Worm (Caenorhabditis elegans) whole organism, L1 larva: ENCODE results near the gene smg-6.

Experiments used
- C04F5.9 ChIP-seq: sonication (generic microtip); optimal IDR thresholded peaks from 2 replicates; lab custom pipeline; 2016; ENCODE audit warnings: missing genetic modification characterization, missing compliant biosample characterization
- C16A3.4 ChIP-seq: fragments of 150-350 bp; optimal IDR thresholded peaks from 2 replicates; lab custom pipeline; 2014; ENCODE audit warnings: missing biosample characterization, missing genetic modification characterization
- C34B4.2 ChIP-seq: sonication (generic microtip); optimal IDR thresholded peaks from 2 replicates; lab custom pipeline; 2017; ENCODE audit warnings: mild to moderate bottlenecking, missing genetic modification characterization, missing compliant biosample characterization
- F16B12.6 ChIP-seq: fragments of 150-350 bp; optimal IDR thresholded peaks from 2 replicates; lab custom pipeline; 2014; ENCODE audit warnings: missing biosample characterization, missing genetic modification characterization
- Y116A8C.19 ChIP-seq: sonication (generic microtip); optimal IDR thresholded peaks from 2 replicates; lab custom pipeline; 2016; ENCODE audit warnings: missing compliant biosample characterization, missing genetic modification characterization, borderline replicate concordance
- aly-2 ChIP-seq: fragments of 150-350 bp; optimal IDR thresholded peaks from 2 replicates; lab custom pipeline; 2014; ENCODE audit warnings: missing biosample characterization, missing genetic modification characterization
- ama-1 ChIP-seq: fragments of 150-350 bp; optimal IDR thresholded peaks from 2 replicates; lab custom pipeline; 2014
- blmp-1 ChIP-seq: fragments of 150-350 bp; optimal IDR thresholded peaks from 2 replicates; lab custom pipeline; 2014; ENCODE audit warnings: missing biosample characterization, missing genetic modification characterization
- ceh-63 ChIP-seq: fragments of 200-800 bp; sonication (Bioruptor generic); optimal IDR thresholded peaks from 2 replicates; lab custom pipeline; 2018; ENCODE audit warnings: mild to moderate bottlenecking, missing genetic modification characterization, missing compliant biosample characterization
- ceh-82 ChIP-seq, 3 experiments: fragments of 150-350 bp in 1 of 3; sonication (generic microtip) in 2 of 3; optimal IDR thresholded peaks; 2 replicates each; lab custom pipeline; 2014 to 2017; ENCODE audit warnings: missing biosample characterization in 3 of 3, missing genetic modification characterization in 3 of 3
- ces-1 ChIP-seq: fragments of 150-350 bp; optimal IDR thresholded peaks from 2 replicates; lab custom pipeline; 2014; ENCODE audit warnings: missing biosample characterization, missing genetic modification reagents, missing genetic modification characterization
- dpl-1 ChIP-seq, 3 experiments: fragments of 150-350 bp in 2 of 3; sonication (generic microtip) in 1 of 3; optimal IDR thresholded peaks; 2 replicates each; lab custom pipeline; 2014 to 2017; ENCODE audit warnings: missing biosample characterization in 3 of 3, missing genetic modification characterization in 3 of 3, missing genetic modification reagents in 3 of 3
- dsc-1 ChIP-seq: sonication (generic microtip); optimal IDR thresholded peaks from 2 replicates; lab custom pipeline; 2016; ENCODE audit warnings: mild to moderate bottlenecking, missing genetic modification characterization, missing compliant biosample characterization
- egl-13 ChIP-seq: sonication (generic microtip); optimal IDR thresholded peaks from 2 replicates; lab custom pipeline; 2016; ENCODE audit warnings: missing genotype, missing genetic modification reagents, missing genetic modification characterization, missing compliant biosample characterization
- egl-27 ChIP-seq, 2 experiments: fragments of 150-350 bp in 1 of 2; sonication (generic microtip); optimal IDR thresholded peaks; 3 replicates each; lab custom pipeline; 2017 to 2018; ENCODE audit warnings: missing biosample characterization in 2 of 2, missing genetic modification characterization in 2 of 2, missing genetic modification reagents in 2 of 2
- elt-2 ChIP-seq: sonication (generic microtip); optimal IDR thresholded peaks from 2 replicates; lab custom pipeline; 2016; ENCODE audit warnings: missing genetic modification characterization, mild to moderate bottlenecking, inconsistent platforms, missing compliant biosample characterization, missing genetic modification reagents
- elt-3 ChIP-seq, 6 experiments: fragments of 150-350 bp in 1 of 6; sonication (generic microtip); optimal IDR thresholded peaks; 2 replicates each; lab custom pipeline; 2017 to 2018; ENCODE audit warnings: missing biosample characterization in 6 of 6, missing genetic modification characterization in 6 of 6, inconsistent platforms in 1 of 6
- ets-5 ChIP-seq: fragments of 200-800 bp; sonication (Bioruptor generic); IDR thresholded peaks from 2 replicates; pipeline ENCODE4 v1.3.6; 2022; ENCODE audit warnings: missing genetic modification characterization, missing compliant biosample characterization
- fkh-10 ChIP-seq: sonication (generic microtip); optimal IDR thresholded peaks from 2 replicates; lab custom pipeline; 2017; ENCODE audit warnings: missing biosample characterization, missing genetic modification reagents, missing genetic modification characterization
- fkh-8 ChIP-seq: sonication (generic microtip); optimal IDR thresholded peaks from 2 replicates; lab custom pipeline; 2016; ENCODE audit warnings: mild to moderate bottlenecking, missing genetic modification characterization, missing compliant biosample characterization
- fos-1 ChIP-seq: fragments of 150-350 bp; optimal IDR thresholded peaks from 2 replicates; lab custom pipeline; 2014; ENCODE audit warnings: missing biosample characterization, missing genetic modification characterization
- hpl-2 ChIP-seq: fragments of 150-350 bp; optimal IDR thresholded peaks from 2 replicates; lab custom pipeline; 2014; ENCODE audit warnings: missing biosample characterization, missing genetic modification reagents, missing genetic modification characterization
- irx-1 ChIP-seq: sonication (generic microtip); optimal IDR thresholded peaks from 2 replicates; lab custom pipeline; 2016; ENCODE audit warnings: missing genetic modification characterization, missing compliant biosample characterization
- isw-1 ChIP-seq: fragments of 200-800 bp; sonication (Bioruptor generic); IDR thresholded peaks from 2 replicates; pipeline ENCODE4 v1.3.6; 2022; ENCODE audit warnings: missing genetic modification characterization, missing compliant biosample characterization
- lin-13 ChIP-seq: fragments of 150-350 bp; optimal IDR thresholded peaks from 2 replicates; lab custom pipeline; 2014; ENCODE audit warnings: missing biosample characterization, missing genetic modification reagents, missing genetic modification characterization
- lin-14 ChIP-seq: fragments of 200-800 bp; sonication (Bioruptor generic); optimal IDR thresholded peaks from 2 replicates; lab custom pipeline; 2018; ENCODE audit warnings: mild to moderate bottlenecking, missing genetic modification characterization, moderate library complexity, missing compliant biosample characterization
- lin-39 ChIP-seq: fragments of 150-350 bp; optimal IDR thresholded peaks from 2 replicates; lab custom pipeline; 2014; ENCODE audit warnings: missing biosample characterization, missing genetic modification reagents, missing genetic modification characterization
- lsy-2 ChIP-seq, 2 experiments: fragments of 150-350 bp; optimal IDR thresholded peaks; 2 replicates each; lab custom pipeline; 2014; ENCODE audit warnings: missing biosample characterization in 2 of 2, missing genetic modification characterization in 2 of 2
- mab-9 ChIP-seq: fragments of 200-800 bp; sonication (Bioruptor generic); IDR thresholded peaks from 2 replicates; pipeline ENCODE4 v1.3.6; 2022; ENCODE audit warnings: missing genetic modification reagents, missing genetic modification characterization, missing compliant biosample characterization
- mef-2 ChIP-seq: fragments of 150-350 bp; optimal IDR thresholded peaks from 2 replicates; lab custom pipeline; 2014; ENCODE audit warnings: missing biosample characterization, missing genetic modification characterization
- mep-1 ChIP-seq: fragments of 150-350 bp; optimal IDR thresholded peaks from 2 replicates; lab custom pipeline; 2014; ENCODE audit warnings: missing biosample characterization, missing genetic modification characterization
- nhr-12 ChIP-seq: sonication (generic microtip); optimal IDR thresholded peaks from 2 replicates; lab custom pipeline; 2017; ENCODE audit warnings: missing biosample characterization, missing genetic modification characterization
- nhr-19 ChIP-seq: fragments of 200-800 bp; sonication (Bioruptor generic); conservative IDR thresholded peaks from 2 replicates; pipeline ENCODE4 v1.3.6; 2022; ENCODE audit warnings: missing genetic modification characterization, missing compliant biosample characterization
- nhr-20 ChIP-seq: sonication (generic microtip); optimal IDR thresholded peaks from 2 replicates; lab custom pipeline; 2016; ENCODE audit warnings: mild to moderate bottlenecking, missing genetic modification characterization, missing compliant biosample characterization
- nhr-28 ChIP-seq: fragments of 150-350 bp; optimal IDR thresholded peaks from 2 replicates; lab custom pipeline; 2014; ENCODE audit warnings: missing biosample characterization, missing genetic modification characterization
- nhr-71 ChIP-seq: sonication (generic microtip); optimal IDR thresholded peaks from 2 replicates; lab custom pipeline; 2016; ENCODE audit warnings: mild to moderate bottlenecking, missing genetic modification characterization, moderate library complexity, missing compliant biosample characterization
- nhr-76 ChIP-seq: sonication (generic microtip); optimal IDR thresholded peaks from 2 replicates; lab custom pipeline; 2017; ENCODE audit warnings: missing biosample characterization, missing genetic modification characterization
- nhr-85 ChIP-seq: sonication (generic microtip); peaks from one replicate; lab custom pipeline; 2016; ENCODE audit warnings: missing genetic modification characterization, inconsistent platforms, missing compliant biosample characterization
- nhr-90 ChIP-seq: sonication (generic microtip); optimal IDR thresholded peaks from 2 replicates; lab custom pipeline; 2016; ENCODE audit warnings: mild to moderate bottlenecking, missing genetic modification characterization, missing compliant biosample characterization; ENCODE audit not compliant: poor library complexity
- pax-3 ChIP-seq: fragments of 200-800 bp; sonication (Bioruptor generic); optimal IDR thresholded peaks from 2 replicates; lab custom pipeline; 2018; ENCODE audit warnings: mild to moderate bottlenecking, missing genetic modification characterization, moderate library complexity, missing compliant biosample characterization
- pqm-1 ChIP-seq: sonication (generic microtip); optimal IDR thresholded peaks from 3 replicates; lab custom pipeline; 2017; ENCODE audit warnings: missing biosample characterization, missing genetic modification characterization
- rnt-1 ChIP-seq: sonication (generic microtip); optimal IDR thresholded peaks from 2 replicates; lab custom pipeline; 2016; ENCODE audit warnings: mild to moderate bottlenecking, missing genetic modification characterization, moderate library complexity, missing compliant biosample characterization
- snu-23 ChIP-seq: sonication (generic microtip); optimal IDR thresholded peaks from 2 replicates; lab custom pipeline; 2016; ENCODE audit warnings: missing genetic modification characterization, missing compliant biosample characterization
- sptf-1 ChIP-seq: fragments of 150-350 bp; optimal IDR thresholded peaks from 2 replicates; lab custom pipeline; 2014; ENCODE audit warnings: missing biosample characterization, missing genetic modification characterization
- sup-37 ChIP-seq: fragments of 200-800 bp; sonication (Bioruptor generic); optimal IDR thresholded peaks from 2 replicates; lab custom pipeline; 2018; ENCODE audit warnings: mild to moderate bottlenecking, missing genetic modification characterization, missing compliant biosample characterization
- tlp-1 ChIP-seq: fragments of 150-350 bp; optimal IDR thresholded peaks from 2 replicates; lab custom pipeline; 2014; ENCODE audit warnings: missing biosample characterization, missing genetic modification characterization
- unc-130 ChIP-seq: fragments of 150-350 bp; optimal IDR thresholded peaks from 2 replicates; lab custom pipeline; 2017; ENCODE audit warnings: missing biosample characterization, missing genetic modification characterization, inconsistent platforms
- unc-30 ChIP-seq: sonication (generic microtip); optimal IDR thresholded peaks from 2 replicates; lab custom pipeline; 2017; ENCODE audit warnings: missing biosample characterization, missing genetic modification characterization
- unc-62 ChIP-seq: fragments of 150-350 bp; optimal IDR thresholded peaks from 2 replicates; lab custom pipeline; 2014; ENCODE audit warnings: missing biosample characterization, missing genetic modification reagents, missing genetic modification characterization
- unc-98 ChIP-seq: fragments of 200-800 bp; sonication (Bioruptor generic); IDR thresholded peaks from 2 replicates; pipeline ENCODE4 v1.3.6; 2022; ENCODE audit warnings: missing genetic modification characterization, missing compliant biosample characterization
- xbp-1 ChIP-seq: sonication (generic microtip); optimal IDR thresholded peaks from 2 replicates; lab custom pipeline; 2016; ENCODE audit warnings: missing genetic modification characterization, missing compliant biosample characterization
- zag-1 ChIP-seq: fragments of 150-350 bp; optimal IDR thresholded peaks from 2 replicates; lab custom pipeline; 2014; ENCODE audit warnings: missing biosample characterization, missing genetic modification characterization
- zip-4 ChIP-seq: fragments of 200-800 bp; sonication (Bioruptor generic); optimal IDR thresholded peaks from 2 replicates; lab custom pipeline; 2018; ENCODE audit warnings: mild to moderate bottlenecking, missing genetic modification characterization, moderate library complexity, missing compliant biosample characterization
- ztf-4 ChIP-seq: fragments of 150-350 bp; optimal IDR thresholded peaks from 2 replicates; lab custom pipeline; 2014; ENCODE audit warnings: missing biosample characterization, missing genetic modification characterization

Gene smg-6

DNA sequence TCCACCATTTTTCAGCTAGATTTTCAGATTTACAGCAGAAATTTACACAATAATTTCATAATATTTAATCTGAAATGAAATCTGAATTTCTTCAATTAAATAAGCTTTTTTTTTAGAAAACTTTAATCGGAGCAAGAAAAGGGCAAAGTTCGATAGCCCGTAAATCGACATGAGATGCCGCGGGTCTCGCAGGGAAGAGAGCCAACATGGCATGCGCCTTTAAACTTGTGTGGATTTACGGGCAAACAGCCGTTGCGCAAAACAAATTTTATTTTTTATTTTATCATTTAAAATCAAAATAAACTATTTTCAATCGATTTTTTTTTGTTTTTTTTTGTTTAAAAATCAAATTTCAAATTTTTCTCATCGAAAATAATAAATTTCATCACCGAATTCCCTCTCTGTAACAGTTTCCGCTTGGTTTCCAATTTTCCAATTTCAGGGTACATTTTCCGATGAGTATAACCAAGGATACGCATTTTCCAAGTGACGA, 55.0 kb downstream of the smg-6 start, which contains the start of the genes Y54F10AM.15, rbc-2 and ndua-8 (continued):
- TF ChIP-seq pax-3 (peak; percentile 84), xbp-1 (tag; lab: Kevin White, UChicago) (peak; percentile 93), C34B4.2 (tag; lab: Kevin White, UChicago) (no peak), fos-1 (peak; percentile 78), isw-1 (peak; percentile 97), nhr-20 (tag; lab: Kevin White, UChicago) (peak; percentile 90), nhr-90 (peak; percentile 91), nhr-19 (peak; percentile 94), C04F5.9 (tag; lab: Kevin White, UChicago) (peak; percentile 88), unc-62 (no peak), egl-27 (tag; optimal IDR thresholded peaks at IDR 0.05; lab: Kevin White, UChicago) (peak in 1 of 2 experiments; percentile 74), fkh-8 (tag; lab: Kevin White, UChicago) (peak; percentile 96), ces-1 (GFP tag; lab: Kevin White, UChicago) (no peak), ztf-4 (tag; lab: Kevin White, UChicago) (peak; percentile 88), dsc-1 (tag; lab: Kevin White, UChicago) (peak; percentile 89), zag-1 (tag; lab: Kevin White, UChicago) (peak; percentile 51), sptf-1 (no peak), C16A3.4 (peak; percentile 95), lin-14 (GFP tag; lab: Kevin White, UChicago) (no peak), lsy-2 (tag; optimal IDR thresholded peaks at IDR 0.05; lab: Kevin White, UChicago) (peak; percentile 96 to 97), nhr-12 (no peak), mab-9 (GFP tag; lab: Robert Waterston, UW) (peak; percentile 74), hpl-2 (GFP tag; lab: Kevin White, UChicago) (peak; percentile 79), zip-4 (GFP tag; lab: Kevin White, UChicago) (peak; percentile 69), egl-13 (peak; percentile 72), unc-30 (tag; lab: Kevin White, UChicago) (no peak), Y116A8C.19 (no peak), sup-37 (GFP tag; lab: Kevin White, UChicago) (peak; percentile 59), ama-1 (lab: Kevin White, UChicago) (no peak), blmp-1 (tag; lab: Kevin White, UChicago) (peak; percentile 78), unc-130 (peak; percentile 74), elt-2 (tag; lab: Kevin White, UChicago) (peak; percentile 63), nhr-76 (tag; lab: Kevin White, UChicago) (no peak), nhr-71 (peak; percentile 96), snu-23 (GFP tag; lab: Kevin White, UChicago) (peak; percentile 96), lin-13 (GFP tag; lab: Kevin White, UChicago) (peak; percentile 94), fkh-10 (GFP tag; lab: Kevin White, UChicago) (peak; percentile 73), irx-1 (tag; lab: Kevin White, UChicago) (peak; percentile 87), ets-5 (GFP tag; lab: Robert Waterston, UW) (no peak), mep-1 (peak; percentile 98), pqm-1 (tag; lab: Kevin White, UChicago) (no peak), lin-39 (peak; percentile 93), unc-98 (no peak), nhr-28 (no peak), F16B12.6 (tag; lab: Kevin White, UChicago) (peak; percentile 72), nhr-85 (tag; lab: Kevin White, UChicago) (peak; percentile 92), tlp-1 (no peak), rnt-1 (tag; lab: Kevin White, UChicago) (no peak), dpl-1 (GFP tag; optimal IDR thresholded peaks at IDR 0.05; lab: Kevin White, UChicago) (peak; percentile 86 to 88 (median 88)), elt-3 (tag; optimal IDR thresholded peaks at IDR 0.05; lab: Kevin White, UChicago) (peak in 4 of 6 experiments; percentile 38 to 86 (median 67)), ceh-63 (GFP tag; lab: Kevin White, UChicago) (no peak), mef-2 (tag; lab: Kevin White, UChicago) (peak; percentile 59), aly-2 (tag; lab: Kevin White, UChicago) (peak; percentile 70), ceh-82 (tag; optimal IDR thresholded peaks at IDR 0.05; lab: Kevin White, UChicago) (peak; percentile 97 to 98 (median 98))
